Fruit fly (Drosophila melanogaster) whole organism, pupa: Measurements from ENCODE around the gene CG1677.

Experiments used
- CG10348 ChIP-seq: fragments of 200-800 bp; sonication (Bioruptor generic); IDR thresholded peaks from 2 replicates; pipeline ENCODE4 v1.3.6; 2022; ENCODE audit warnings: missing biosample characterization, missing genetic modification characterization
- CG13204 ChIP-seq: fragments of 200-800 bp; sonication (Bioruptor generic); optimal IDR thresholded peaks from 2 replicates; lab custom pipeline; 2018; ENCODE audit warnings: missing biosample characterization, mild to moderate bottlenecking, missing genetic modification characterization, moderate library complexity
- CG15710 ChIP-seq: fragments of 200-800 bp; sonication (Bioruptor generic); optimal IDR thresholded peaks from 2 replicates; lab custom pipeline; 2018; ENCODE audit warnings: missing biosample characterization, mild to moderate bottlenecking, missing genetic modification characterization, moderate library complexity
- CG17806 ChIP-seq: fragments of 200-800 bp; sonication (Bioruptor generic); optimal IDR thresholded peaks from 2 replicates; lab custom pipeline; 2018; ENCODE audit warnings: missing biosample characterization, mild to moderate bottlenecking, missing genetic modification characterization, moderate library complexity
- CG4496 ChIP-seq: fragments of 200-800 bp; sonication (Bioruptor generic); IDR thresholded peaks from 3 replicates; pipeline ENCODE4 v1.3.6; 2022; ENCODE audit warnings: missing biosample characterization, missing genetic modification characterization
- CG8159 ChIP-seq: fragments of 200-800 bp; sonication (Bioruptor generic); optimal IDR thresholded peaks from 3 replicates; lab custom pipeline; 2018; ENCODE audit warnings: missing biosample characterization, mild to moderate bottlenecking, missing genetic modification characterization, moderate library complexity
- EcR ChIP-seq: fragments of 200-800 bp; sonication (Bioruptor generic); optimal IDR thresholded peaks from 3 replicates; lab custom pipeline; 2019; ENCODE audit warnings: missing biosample characterization, missing genetic modification characterization, mild to moderate bottlenecking, moderate library complexity, missing genetic modification reagents
- Pif1A ChIP-seq: fragments of 200-800 bp; sonication (Bioruptor generic); optimal IDR thresholded peaks from 3 replicates; lab custom pipeline; 2016; ENCODE audit warnings: missing biosample characterization, missing genetic modification characterization
- Snoo ChIP-seq: fragments of 200-800 bp; sonication (Bioruptor generic); optimal IDR thresholded peaks from 3 replicates; lab custom pipeline; 2017; ENCODE audit warnings: missing biosample characterization, mild to moderate bottlenecking, missing genetic modification characterization, inconsistent platforms

- TF ChIP-seq Pif1A (GFP tag; lab: Kevin White, UChicago) (no peak), CG10348 (GFP tag; lab: Robert Waterston, UW) (no peak), CG4496 (GFP tag; lab: Robert Waterston, UW) (no peak), CG15710 (tag; lab: Kevin White, UChicago) (no peak), CG8159 (tag; lab: Kevin White, UChicago) (no peak), CG13204 (GFP tag; lab: Kevin White, UChicago) (no peak), CG17806 (tag; lab: Kevin White, UChicago) (no peak), Snoo (no peak), EcR (GFP tag; lab: Kevin White, UChicago) (no peak)
Measured at dm6 chrX:7318464-7318863, 87.1 kb downstream of the CG1677 start.
